Worm (Caenorhabditis elegans) whole organism, L4 larva: ENCODE results near the gene mpst-1.

Source experiments
- ama-1 ChIP-seq: fragments of 150-350 bp; optimal IDR thresholded peaks from 2 replicates; lab custom pipeline; 2014; ENCODE audit warnings: inconsistent platforms, mixed read lengths
- attf-4 ChIP-seq: sonication (generic microtip); optimal IDR thresholded peaks from 3 replicates; lab custom pipeline; 2017; ENCODE audit warnings: missing biosample characterization, missing genetic modification characterization
- daf-8 ChIP-seq: fragments of 200-800 bp; sonication (Bioruptor generic); IDR thresholded peaks from 2 replicates; pipeline ENCODE4 v1.3.6; 2022; ENCODE audit warnings: missing genetic modification characterization, missing compliant biosample characterization
- lin-15B ChIP-seq: fragments of 150-350 bp; sonication (generic microtip); optimal IDR thresholded peaks from 3 replicates; lab custom pipeline; 2014; ENCODE audit warnings: missing biosample characterization, missing genetic modification characterization
- nhr-102 ChIP-seq: sonication (generic microtip); optimal IDR thresholded peaks from 2 replicates; lab custom pipeline; 2016; ENCODE audit warnings: mild to moderate bottlenecking, missing genetic modification characterization, moderate library complexity, missing compliant biosample characterization
- nhr-28 ChIP-seq: fragments of 150-350 bp; optimal IDR thresholded peaks from 2 replicates; lab custom pipeline; 2014; ENCODE audit warnings: missing biosample characterization, missing genetic modification characterization
- nhr-6 ChIP-seq: fragments of 150-350 bp; optimal IDR thresholded peaks from 2 replicates; lab custom pipeline; 2014; ENCODE audit warnings: missing biosample characterization, missing genetic modification characterization
- nhr-77 ChIP-seq: fragments of 150-350 bp; optimal IDR thresholded peaks from 2 replicates; lab custom pipeline; 2014; ENCODE audit warnings: missing biosample characterization, missing genetic modification characterization
- pha-4 ChIP-seq, 2 experiments: fragments of 150-350 bp in 1 of 2; fragments of 200-800 bp in 1 of 2; sonication (Bioruptor generic) in 1 of 2; IDR thresholded peaks in 1 of 2; optimal IDR thresholded peaks in 1 of 2; 2 replicates each; pipeline versions ENCODE4 v1.3.6 to Lab custom; 2014 to 2022; ENCODE audit warnings: missing genetic modification characterization in 2 of 2, missing genetic modification reagents in 2 of 2, missing biosample characterization in 1 of 2, missing compliant biosample characterization in 1 of 2
- pqm-1 ChIP-seq: sonication (generic microtip); optimal IDR thresholded peaks from 2 replicates; lab custom pipeline; 2017; ENCODE audit warnings: missing biosample characterization, missing genetic modification characterization
- rbr-2 ChIP-seq: sonication (generic microtip); optimal IDR thresholded peaks from 2 replicates; lab custom pipeline; 2016; ENCODE audit warnings: missing genotype, missing genetic modification characterization, missing compliant biosample characterization

DNA sequence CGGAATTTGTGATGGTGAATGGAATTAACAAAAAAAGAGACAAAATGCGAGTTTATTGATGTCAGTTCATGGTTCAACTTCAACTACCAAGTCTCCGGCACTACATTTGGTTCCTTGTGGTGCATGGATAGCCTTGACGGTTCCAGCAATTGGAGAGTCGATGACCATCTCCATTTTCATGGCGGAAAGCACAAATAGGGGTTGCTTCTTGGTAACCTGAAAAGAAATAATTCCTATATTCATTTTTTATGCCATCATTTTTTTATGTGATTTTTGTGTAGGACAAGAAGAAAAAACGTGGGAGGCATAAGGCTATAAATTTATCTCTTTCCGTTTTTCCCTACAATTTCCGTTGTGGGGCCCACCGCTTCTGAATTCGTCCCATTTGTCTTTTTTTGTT lies 8.8 kb downstream of the mpst-1 start:
- no peak for TF ChIP-seq pqm-1 (tag; lab: Kevin White, UChicago)
- no peak for TF ChIP-seq nhr-6 (tag; lab: Kevin White, UChicago)
- no peak for TF ChIP-seq ama-1 (lab: Kevin White, UChicago)
- TF ChIP-seq attf-4 (tag; lab: Kevin White, UChicago), result no peak
- no peak for TF ChIP-seq rbr-2 (tag; lab: Kevin White, UChicago)
- 0 out of 2 replicates have a peak, but pooled peaks have one; percentile 35 for TF ChIP-seq pha-4 (GFP tag; IDR thresholded peaks at IDR 0.05; lab: Robert Waterston, UW)
- TF ChIP-seq pha-4 (tag; optimal IDR thresholded peaks at IDR 0.05; lab: Kevin White, UChicago), result no peak
- no peak for TF ChIP-seq nhr-28
- no peak for TF ChIP-seq daf-8 (GFP tag; lab: Robert Waterston, UW)
- no peak for TF ChIP-seq nhr-102 (tag; lab: Kevin White, UChicago)
- TF ChIP-seq nhr-77, result no peak
- TF ChIP-seq lin-15B (tag; lab: Kevin White, UChicago), result no peak
